Fruit fly (Drosophila melanogaster) whole organism: ENCODE results near the gene Lim3.

ENCODE experiments used
- CG8478 ChIP-seq: fragments of >200 bp; optimal IDR thresholded peaks from 2 replicates; lab custom pipeline; 2018; ENCODE audit warnings: inconsistent platforms
- Dll ChIP-seq: fragments of >200 bp; optimal IDR thresholded peaks from 2 replicates; lab custom pipeline; 2017
- EcR ChIP-seq, 2 experiments: fragments of >200 bp; optimal IDR thresholded peaks; 2 replicates each; lab custom pipeline; 2017; ENCODE audit warnings: missing biosample characterization in 2 of 2, missing genetic modification characterization in 2 of 2, missing genetic modification reagents in 2 of 2
- pan ChIP-seq: fragments of >200 bp; optimal IDR thresholded peaks from 2 replicates; lab custom pipeline; 2017
- psq ChIP-seq: fragments of >200 bp; optimal IDR thresholded peaks from 2 replicates; lab custom pipeline; 2017
- usp ChIP-seq: fragments of >200 bp; optimal IDR thresholded peaks from 2 replicates; lab custom pipeline; 2017; ENCODE audit warnings: missing biosample characterization, missing genetic modification characterization, mixed read lengths

- TF ChIP-seq psq (lab: Kevin White, UChicago) (no peak), CG8478 (lab: Kevin White, UChicago) (no peak), pan (lab: Kevin White, UChicago) (no peak), Dll (lab: Kevin White, UChicago) (no peak), usp (GFP tag; lab: Kevin White, UChicago) (no peak), EcR (GFP tag; optimal IDR thresholded peaks at IDR 0.05; lab: Kevin White, UChicago) (no peak)
Observed at dm6 chr2L:19074099-19074828, 34.0 kb downstream of the Lim3 start, which contains the start of gene CG17572.
